Fruit fly (Drosophila melanogaster): ENCODE results near the gene CG7888.

The CG7888 gene

DNA sequence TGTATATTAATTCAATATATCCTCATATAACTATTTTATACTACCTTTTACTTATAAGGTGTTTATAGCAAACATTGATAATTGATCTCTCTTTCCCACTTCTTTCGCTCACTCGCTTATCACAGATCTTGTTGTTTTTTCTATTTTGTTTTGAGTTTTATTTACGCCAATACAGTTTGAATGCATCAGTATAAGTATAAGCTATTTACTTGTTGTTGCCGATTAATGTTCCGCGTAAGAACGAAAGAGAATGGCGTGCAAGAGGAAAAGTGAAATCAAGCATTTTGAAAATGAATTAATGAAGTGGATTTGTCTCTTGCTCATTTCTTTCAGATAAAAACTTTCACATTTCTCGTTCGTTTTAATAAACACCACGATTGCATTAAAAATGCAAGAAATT is 29.8 kb downstream of the CG7888 start:
- TF ChIP-seq cg (GFP tag; optimal IDR thresholded peaks at IDR 0.05) (peak; percentile 25), nom (GFP tag; optimal IDR thresholded peaks at IDR 0.05) (peak; percentile 10), Fer1 (GFP tag; optimal IDR thresholded peaks at IDR 0.05) (no peak), Blimp-1 (GFP tag; optimal IDR thresholded peaks at IDR 0.05) (peak; percentile 83), grn (GFP tag; optimal IDR thresholded peaks at IDR 0.05) (peak; percentile 73), CG1602 (GFP tag; optimal IDR thresholded peaks at IDR 0.05) (no peak), amos (GFP tag; IDR thresholded peaks at IDR 0.05; ENCODE audit: partially characterized antibody) (no peak), caup (GFP tag; optimal IDR thresholded peaks at IDR 0.05; ENCODE audit: severe bottlenecking) (no peak)

DNA sequence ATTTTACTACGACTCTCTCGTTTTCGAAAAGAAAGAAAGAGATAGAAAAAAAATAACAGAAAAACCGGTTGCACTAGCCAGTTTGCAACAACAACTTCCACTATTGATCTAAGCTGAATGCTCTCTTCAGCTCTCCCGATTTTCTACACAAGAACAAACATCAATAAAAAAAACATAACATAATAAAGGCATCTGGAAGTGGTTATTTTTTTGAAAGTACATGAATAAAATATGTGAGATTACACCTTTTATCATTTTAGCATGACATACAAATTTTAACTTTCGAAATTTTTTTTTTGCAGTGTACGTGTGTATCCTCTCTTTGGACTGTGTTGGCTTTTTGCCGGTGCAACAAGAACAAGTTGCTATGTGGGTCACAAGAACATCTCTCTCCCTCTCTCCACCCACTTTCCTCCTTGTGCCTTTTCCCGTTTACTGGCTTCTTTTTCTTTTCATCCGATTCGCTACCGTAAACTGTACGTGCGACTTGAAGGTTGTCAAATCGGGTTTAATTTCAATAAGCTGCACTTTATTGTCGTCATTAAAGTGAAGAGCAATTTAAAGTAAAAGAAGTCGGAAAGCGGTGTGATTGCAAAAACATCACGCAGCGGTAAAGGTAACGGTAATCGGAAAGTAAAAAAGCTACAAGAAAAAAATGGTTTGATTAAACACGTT is 30.9 kb downstream of the CG7888 start:
- TF ChIP-seq lab (GFP tag; optimal IDR thresholded peaks at IDR 0.05): peak; percentile 94
- TF ChIP-seq Lhr (GFP tag; optimal IDR thresholded peaks at IDR 0.05): peak; percentile 93
- TF ChIP-seq CG3163 (GFP tag; optimal IDR thresholded peaks at IDR 0.05): peak; percentile 85
- peak in 1 of 2 experiments; percentile 70 for TF ChIP-seq insv (GFP tag; optimal IDR thresholded peaks at IDR 0.05)
- TF ChIP-seq Pdp1 (GFP tag; optimal IDR thresholded peaks at IDR 0.05): peak; percentile 95 to 97
- TF ChIP-seq pb (GFP tag; optimal IDR thresholded peaks at IDR 0.05): peak; percentile 94
- TF ChIP-seq CG1792 (GFP tag; optimal IDR thresholded peaks at IDR 0.05): peak; percentile 95
- TF ChIP-seq Antp (GFP tag; optimal IDR thresholded peaks at IDR 0.05): peak; percentile 92
- TF ChIP-seq trh (GFP tag; optimal IDR thresholded peaks at IDR 0.05): peak; percentile 93
- peak; percentile 97 for TF ChIP-seq dpn (GFP tag; optimal IDR thresholded peaks at IDR 0.05)
- TF ChIP-seq NK7.1 (GFP tag; optimal IDR thresholded peaks at IDR 0.05): peak; percentile 95
- peak; percentile 96 for TF ChIP-seq CG18764 (GFP tag; optimal IDR thresholded peaks at IDR 0.05)
- no peak for TF ChIP-seq amos (GFP tag; IDR thresholded peaks at IDR 0.05; ENCODE audit: partially characterized antibody)
- peak; percentile 92 for TF ChIP-seq Vsx1 (GFP tag; optimal IDR thresholded peaks at IDR 0.05)
- no peak for TF ChIP-seq inv (GFP tag; IDR thresholded peaks at IDR 0.05; ENCODE audit: partially characterized antibody)
- TF ChIP-seq sug (tag; optimal IDR thresholded peaks at IDR 0.05): peak; percentile 75
- TF ChIP-seq Opbp (GFP tag; IDR thresholded peaks at IDR 0.05; ENCODE audit: partially characterized antibody): no peak
- peak; percentile 97 for TF ChIP-seq Ada2b (GFP tag; IDR thresholded peaks at IDR 0.05)
- TF ChIP-seq vnd (GFP tag; IDR thresholded peaks at IDR 0.05; ENCODE audit: partially characterized antibody): no peak
- TF ChIP-seq CG10147 (GFP tag; optimal IDR thresholded peaks at IDR 0.05): peak; percentile 95
- TF ChIP-seq scrt (GFP tag; optimal IDR thresholded peaks at IDR 0.05): peak; percentile 79
- TF ChIP-seq unpg (GFP tag; optimal IDR thresholded peaks at IDR 0.05): peak; percentile 97
- no peak for TF ChIP-seq prd (optimal IDR thresholded peaks at IDR 0.05)
- TF ChIP-seq prd (GFP tag; IDR thresholded peaks at IDR 0.05): peak; percentile 98
- peak; percentile 93 for TF ChIP-seq kah (GFP tag; optimal IDR thresholded peaks at IDR 0.05)
- TF ChIP-seq al (GFP tag; IDR thresholded peaks at IDR 0.05): peak; percentile 84
- no peak for TF ChIP-seq ftz-f1 (GFP tag; optimal IDR thresholded peaks at IDR 0.05)
- peak; percentile 85 for TF ChIP-seq Hand (GFP tag; optimal IDR thresholded peaks at IDR 0.05)
- peak; percentile 96 for TF ChIP-seq salm (tag; optimal IDR thresholded peaks at IDR 0.05)
- TF ChIP-seq ERR (GFP tag; optimal IDR thresholded peaks at IDR 0.05): peak; percentile 87
- peak; percentile 80 for TF ChIP-seq CG31224 (GFP tag; IDR thresholded peaks at IDR 0.05)
- TF ChIP-seq CG13296 (GFP tag; optimal IDR thresholded peaks at IDR 0.05): peak; percentile 94
- TF ChIP-seq tup (GFP tag; optimal IDR thresholded peaks at IDR 0.05): peak; percentile 84
- TF ChIP-seq BEAF-32 (GFP tag; optimal IDR thresholded peaks at IDR 0.05): peak; percentile 5
- TF ChIP-seq chinmo (GFP tag; IDR thresholded peaks at IDR 0.05; ENCODE audit: partially characterized antibody): peak; percentile 73; the same call in 1 of the 4 replicates
- peak; percentile 93 for TF ChIP-seq ewg (GFP tag; optimal IDR thresholded peaks at IDR 0.05)
- peak in 1 of 2 experiments; percentile 91 for TF ChIP-seq Hr78 (GFP tag; optimal IDR thresholded peaks at IDR 0.05)
- TF ChIP-seq ssp (GFP tag; IDR thresholded peaks at IDR 0.05): peak; percentile 86
- TF ChIP-seq CG11696 (GFP tag; IDR thresholded peaks at IDR 0.05): peak; percentile 87

All from whole organism, embryonic.